Fruit fly (Drosophila melanogaster) whole organism, prepupa: ENCODE results near the gene bb8.

ENCODE experiments used
- Blimp-1 ChIP-seq: fragments of 200-800 bp; sonication (Bioruptor generic); optimal IDR thresholded peaks from 3 replicates; lab custom pipeline; 2017; ENCODE audit warnings: missing biosample characterization, missing genetic modification characterization, mild to moderate bottlenecking, moderate library complexity, missing genetic modification reagents
- CG10631 ChIP-seq: fragments of 200-800 bp; sonication (Bioruptor generic); optimal IDR thresholded peaks from 2 replicates; lab custom pipeline; 2016; ENCODE audit warnings: missing biosample characterization, missing genetic modification characterization
- CG10669 ChIP-seq: fragments of 200-800 bp; sonication (Bioruptor generic); optimal IDR thresholded peaks from 3 replicates; lab custom pipeline; 2018; ENCODE audit warnings: missing biosample characterization, mild to moderate bottlenecking, missing genetic modification characterization, moderate library complexity
- CG11762 ChIP-seq: fragments of 200-800 bp; sonication (Bioruptor generic); optimal IDR thresholded peaks from 3 replicates; lab custom pipeline; 2016; ENCODE audit warnings: missing biosample characterization, missing genetic modification characterization; ENCODE audit not compliant: insufficient read depth
- CG11902 ChIP-seq: fragments of 200-800 bp; sonication (Bioruptor generic); optimal IDR thresholded peaks from 3 replicates; lab custom pipeline; 2016; ENCODE audit warnings: missing biosample characterization, missing genetic modification characterization
- CG15336 ChIP-seq: fragments of 200-800 bp; sonication (Bioruptor generic); IDR thresholded peaks from 2 replicates; pipeline ENCODE4 v1.3.6; 2022; ENCODE audit warnings: missing biosample characterization, missing genetic modification characterization
- CG16779 ChIP-seq: fragments of 200-800 bp; sonication (Bioruptor generic); optimal IDR thresholded peaks from 3 replicates; lab custom pipeline; 2017; ENCODE audit warnings: missing biosample characterization, mild to moderate bottlenecking, missing genetic modification characterization
- CG31627 ChIP-seq: fragments of 200-800 bp; sonication (Bioruptor generic); optimal IDR thresholded peaks from 3 replicates; lab custom pipeline; 2016; ENCODE audit warnings: missing biosample characterization, missing genetic modification characterization
- CG32006 ChIP-seq: fragments of 200-800 bp; sonication (Bioruptor generic); optimal IDR thresholded peaks from 3 replicates; lab custom pipeline; 2017; ENCODE audit warnings: missing biosample characterization, mild to moderate bottlenecking, missing genetic modification characterization
- CG3919 ChIP-seq: fragments of 200-800 bp; sonication (Bioruptor generic); optimal IDR thresholded peaks from 3 replicates; lab custom pipeline; 2016; ENCODE audit warnings: missing biosample characterization, missing genetic modification characterization
- CG4318 ChIP-seq: fragments of 200-800 bp; sonication (Bioruptor generic); optimal IDR thresholded peaks from 3 replicates; lab custom pipeline; 2017; ENCODE audit warnings: missing biosample characterization, mild to moderate bottlenecking, missing genetic modification characterization
- CG6163 ChIP-seq: fragments of 200-800 bp; sonication (Bioruptor generic); IDR thresholded peaks from 3 replicates; pipeline ENCODE4 v1.3.6; 2022; ENCODE audit warnings: missing biosample characterization, missing genetic modification characterization
- CG6276 ChIP-seq: fragments of 200-800 bp; sonication (Bioruptor generic); optimal IDR thresholded peaks from 2 replicates; lab custom pipeline; 2017; ENCODE audit warnings: missing biosample characterization, mild to moderate bottlenecking, missing genetic modification characterization
- CG6792 ChIP-seq: fragments of 200-800 bp; sonication (Bioruptor generic); optimal IDR thresholded peaks from 3 replicates; lab custom pipeline; 2016; ENCODE audit warnings: missing biosample characterization, missing genetic modification characterization
- CG6808 ChIP-seq: fragments of 200-800 bp; sonication (Bioruptor generic); optimal IDR thresholded peaks from 3 replicates; lab custom pipeline; 2017; ENCODE audit warnings: missing biosample characterization, missing genetic modification characterization, mild to moderate bottlenecking, moderate library complexity, missing genetic modification reagents
- CG6854 ChIP-seq: fragments of 200-800 bp; sonication (Bioruptor generic); optimal IDR thresholded peaks from 2 replicates; lab custom pipeline; 2017; ENCODE audit warnings: missing biosample characterization, mild to moderate bottlenecking, missing genetic modification characterization
- CG7368 ChIP-seq: fragments of 200-800 bp; sonication (Bioruptor generic); optimal IDR thresholded peaks from 3 replicates; lab custom pipeline; 2016; ENCODE audit warnings: missing biosample characterization, missing genetic modification characterization
- CG8319 ChIP-seq: fragments of 200-800 bp; sonication (Bioruptor generic); optimal IDR thresholded peaks from 3 replicates; lab custom pipeline; 2016; ENCODE audit warnings: missing biosample characterization, missing genetic modification characterization
- CG8632 ChIP-seq: fragments of 200-800 bp; sonication (Bioruptor generic); optimal IDR thresholded peaks from 3 replicates; lab custom pipeline; 2016; ENCODE audit warnings: missing biosample characterization, missing genetic modification characterization
- CG9139 ChIP-seq: fragments of 200-800 bp; sonication (Bioruptor generic); optimal IDR thresholded peaks from 3 replicates; lab custom pipeline; 2017; ENCODE audit warnings: missing biosample characterization, mild to moderate bottlenecking, missing genetic modification characterization
- Eip75B ChIP-seq: fragments of 200-800 bp; sonication (Bioruptor generic); optimal IDR thresholded peaks from 3 replicates; lab custom pipeline; 2016; ENCODE audit warnings: missing biosample characterization, missing genetic modification characterization
- Eip78C ChIP-seq: fragments of 200-800 bp; sonication (Bioruptor generic); peaks from one replicate; lab custom pipeline; 2016; ENCODE audit warnings: missing biosample characterization, missing genetic modification characterization
- Eip93F ChIP-seq: fragments of 200-800 bp; sonication (Bioruptor generic); optimal IDR thresholded peaks from 2 replicates; lab custom pipeline; 2016; ENCODE audit warnings: missing biosample characterization, mild to moderate bottlenecking, missing genetic modification characterization
- Ets21C ChIP-seq: fragments of 200-800 bp; sonication (Bioruptor generic); optimal IDR thresholded peaks from 3 replicates; lab custom pipeline; 2016; ENCODE audit warnings: missing biosample characterization, missing genetic modification characterization
- Ets96B ChIP-seq: fragments of 200-800 bp; optimal IDR thresholded peaks from 2 replicates; lab custom pipeline; 2019; ENCODE audit warnings: missing biosample characterization, mild to moderate bottlenecking, missing genetic modification characterization, moderate library complexity
- Gug ChIP-seq: fragments of 200-800 bp; sonication (Bioruptor generic); IDR thresholded peaks from 2 replicates; pipeline ENCODE4 v1.3.6; 2022; ENCODE audit warnings: missing biosample characterization, missing genetic modification characterization
- Hr38 ChIP-seq: sonication (Bioruptor generic); optimal IDR thresholded peaks from 2 replicates; lab custom pipeline; 2016; ENCODE audit warnings: missing biosample characterization, missing genetic modification characterization
- Hr39 ChIP-seq: fragments of 200-800 bp; sonication (Bioruptor generic); optimal IDR thresholded peaks from 2 replicates; lab custom pipeline; 2016; ENCODE audit warnings: missing biosample characterization, missing genetic modification characterization
- Hr4 ChIP-seq: fragments of 200-800 bp; sonication (Bioruptor generic); optimal IDR thresholded peaks from 3 replicates; lab custom pipeline; 2016; ENCODE audit warnings: missing biosample characterization, missing genetic modification characterization
- Met ChIP-seq: fragments of 200-800 bp; sonication (Bioruptor generic); optimal IDR thresholded peaks from 3 replicates; lab custom pipeline; 2016; ENCODE audit warnings: missing biosample characterization, missing genetic modification characterization
- OdsH ChIP-seq: fragments of 200-800 bp; sonication (Bioruptor generic); optimal IDR thresholded peaks from 3 replicates; lab custom pipeline; 2016; ENCODE audit warnings: missing biosample characterization, missing genetic modification characterization
- Smox ChIP-seq: fragments of 200-800 bp; sonication (Bioruptor generic); optimal IDR thresholded peaks from 3 replicates; lab custom pipeline; 2016; ENCODE audit warnings: missing biosample characterization, missing genetic modification characterization
- Sox102F ChIP-seq: fragments of 200-800 bp; sonication (Bioruptor generic); optimal IDR thresholded peaks from 2 replicates; lab custom pipeline; 2016; ENCODE audit warnings: missing biosample characterization, mild to moderate bottlenecking, missing genetic modification characterization
- Sox14 ChIP-seq: fragments of 200-800 bp; sonication (Bioruptor generic); optimal IDR thresholded peaks from 3 replicates; lab custom pipeline; 2016; ENCODE audit warnings: missing biosample characterization, missing genetic modification characterization
- Sox15 ChIP-seq: fragments of 200-800 bp; sonication (Bioruptor generic); optimal IDR thresholded peaks from 3 replicates; lab custom pipeline; 2016; ENCODE audit warnings: missing biosample characterization, missing genetic modification characterization
- achi ChIP-seq: fragments of 200-800 bp; sonication (Bioruptor generic); optimal IDR thresholded peaks from 3 replicates; lab custom pipeline; 2016; ENCODE audit warnings: missing biosample characterization, missing genetic modification characterization
- acj6 ChIP-seq: fragments of 200-800 bp; sonication (Bioruptor generic); optimal IDR thresholded peaks from 3 replicates; lab custom pipeline; 2016; ENCODE audit warnings: missing biosample characterization, missing genetic modification characterization
- cyc ChIP-seq: fragments of 200-800 bp; sonication (Bioruptor generic); optimal IDR thresholded peaks from 3 replicates; lab custom pipeline; 2016; ENCODE audit warnings: missing biosample characterization, missing genetic modification characterization
- dac ChIP-seq: fragments of 200-800 bp; sonication (Bioruptor generic); optimal IDR thresholded peaks from 2 replicates; lab custom pipeline; 2017; ENCODE audit warnings: missing biosample characterization, mild to moderate bottlenecking, missing genetic modification characterization
- dsx ChIP-seq: fragments of 200-800 bp; optimal IDR thresholded peaks from 3 replicates; lab custom pipeline; 2019; ENCODE audit warnings: missing biosample characterization, mild to moderate bottlenecking, missing genetic modification characterization, moderate library complexity; ENCODE audit not compliant: poor library complexity, severe bottlenecking
- eg ChIP-seq: fragments of 200-800 bp; sonication (Bioruptor generic); IDR thresholded peaks from 3 replicates; pipeline ENCODE4 v1.3.6; 2022; ENCODE audit warnings: missing biosample characterization, missing genetic modification characterization
- esn ChIP-seq: fragments of 200-800 bp; sonication (Bioruptor generic); optimal IDR thresholded peaks from 2 replicates; lab custom pipeline; 2016; ENCODE audit warnings: missing biosample characterization, mild to moderate bottlenecking, missing genetic modification characterization, moderate library complexity
- fd59A ChIP-seq: fragments of 200-800 bp; sonication (Bioruptor generic); optimal IDR thresholded peaks from 2 replicates; lab custom pipeline; 2017; ENCODE audit warnings: missing biosample characterization, mild to moderate bottlenecking, missing genetic modification characterization, missing genetic modification reagents
- fkh ChIP-seq: fragments of 200-800 bp; sonication (Bioruptor generic); optimal IDR thresholded peaks from 3 replicates; lab custom pipeline; 2017; ENCODE audit warnings: missing biosample characterization, mild to moderate bottlenecking, missing genetic modification characterization, moderate library complexity
- lz ChIP-seq: fragments of 200-800 bp; sonication (Bioruptor generic); optimal IDR thresholded peaks from 3 replicates; lab custom pipeline; 2016; ENCODE audit warnings: missing biosample characterization, missing genetic modification characterization
- net ChIP-seq: fragments of 200-800 bp; sonication (Bioruptor generic); optimal IDR thresholded peaks from 3 replicates; lab custom pipeline; 2016; ENCODE audit warnings: missing biosample characterization, missing genetic modification characterization
- pdm3 ChIP-seq: fragments of 200-800 bp; sonication (Bioruptor generic); optimal IDR thresholded peaks from 3 replicates; lab custom pipeline; 2016; ENCODE audit warnings: missing biosample characterization, missing genetic modification characterization
- salr ChIP-seq, 2 experiments: fragments of 200-800 bp; sonication (Bioruptor generic); optimal IDR thresholded peaks; 3 replicates each; lab custom pipeline; 2016 to 2018; ENCODE audit warnings: missing biosample characterization in 2 of 2, missing genetic modification characterization in 2 of 2, mild to moderate bottlenecking in 1 of 2
- spab ChIP-seq: fragments of 200-800 bp; sonication (Bioruptor generic); optimal IDR thresholded peaks from 2 replicates; lab custom pipeline; 2017; ENCODE audit warnings: missing biosample characterization, mild to moderate bottlenecking, missing genetic modification characterization, missing genetic modification reagents
- svp ChIP-seq: fragments of 200-800 bp; sonication (Bioruptor generic); peaks from one replicate; lab custom pipeline; 2016; ENCODE audit warnings: missing biosample characterization, missing genetic modification characterization
- topi ChIP-seq: fragments of 200-800 bp; sonication (Bioruptor generic); optimal IDR thresholded peaks from 3 replicates; lab custom pipeline; 2016; ENCODE audit warnings: missing biosample characterization, missing genetic modification characterization
- vri ChIP-seq: fragments of 200-800 bp; sonication (Bioruptor generic); optimal IDR thresholded peaks from 3 replicates; lab custom pipeline; 2016; ENCODE audit warnings: missing biosample characterization, mild to moderate bottlenecking, missing genetic modification characterization

bb8 gene

DNA sequence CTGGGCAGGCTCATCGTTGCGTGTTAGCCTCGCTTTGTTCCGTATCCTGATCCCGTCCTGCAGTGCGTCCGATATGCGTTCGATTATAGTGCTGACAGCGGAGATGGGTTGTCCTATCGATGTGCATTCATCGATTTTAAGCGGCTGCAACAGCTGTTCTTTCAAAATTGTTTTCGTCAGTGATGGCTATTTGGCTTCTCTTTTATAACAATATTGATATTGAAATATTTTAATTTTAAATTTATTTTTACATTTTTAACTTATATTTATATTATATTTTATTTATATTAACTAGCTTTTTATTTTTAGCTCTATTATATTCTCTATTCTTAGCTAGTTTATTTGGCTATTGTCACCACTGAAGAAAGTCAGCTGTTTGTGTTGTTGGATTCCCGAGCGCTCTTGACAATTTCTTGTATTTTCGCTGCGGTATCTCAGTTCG is 32.0 kb downstream of the bb8 start, which contains the start of the genes wda and Pex11c:
wda (minus strand) TSS at position 102 of the 442 bp plus-strand sequence.
Pex11c (plus strand) TSS at position 380 of the 442 bp plus-strand sequence.
- TF ChIP-seq Sox14: peak; percentile 41
- TF ChIP-seq CG6276 (GFP tag; lab: Kevin White, UChicago): peak; percentile 55
- peak; percentile 54 for TF ChIP-seq fkh (GFP tag; lab: Kevin White, UChicago)
- TF ChIP-seq OdsH (GFP tag; lab: Kevin White, UChicago): peak; percentile 80
- no peak for TF ChIP-seq Smox
- no peak; the same call in 2 of the 3 replicates for TF ChIP-seq eg
- peak; percentile 26 for TF ChIP-seq CG6808 (GFP tag; lab: Kevin White, UChicago)
- TF ChIP-seq CG4318 (GFP tag; lab: Kevin White, UChicago): peak; percentile 56
- peak; percentile 58 for TF ChIP-seq Sox102F (GFP tag; lab: Kevin White, UChicago)
- peak; percentile 0 for TF ChIP-seq fd59A (GFP tag; lab: Kevin White, UChicago)
- peak; percentile 65 for TF ChIP-seq net
- peak; percentile 53 for TF ChIP-seq pdm3
- TF ChIP-seq Hr39 (GFP tag; lab: Kevin White, UChicago): peak; percentile 56
- TF ChIP-seq esn: peak; percentile 78
- TF ChIP-seq CG6792 (GFP tag; lab: Kevin White, UChicago): peak; percentile 78
- peak; percentile 67 for TF ChIP-seq vri (GFP tag; lab: Kevin White, UChicago)
- peak; percentile 39 for TF ChIP-seq topi
- no peak for TF ChIP-seq Blimp-1 (GFP tag; lab: Kevin White, UChicago)
- no peak; the same call in none of the 2 replicates for TF ChIP-seq Gug (GFP tag; lab: Robert Waterston, UW)
- TF ChIP-seq CG32006 (GFP tag; lab: Kevin White, UChicago): peak; percentile 86
- peak; percentile 2 to 68 for TF ChIP-seq salr (GFP tag; optimal IDR thresholded peaks at IDR 0.05; lab: Kevin White, UChicago)
- peak; percentile 12 for TF ChIP-seq Eip75B
- TF ChIP-seq lz (GFP tag; lab: Kevin White, UChicago): peak; percentile 74
- peak; percentile 82 for TF ChIP-seq CG8632 (GFP tag; lab: Kevin White, UChicago)
- peak; percentile 63 for TF ChIP-seq Eip93F (GFP tag; lab: Kevin White, UChicago)
- peak; percentile 30 for TF ChIP-seq spab
- no peak for TF ChIP-seq svp (GFP tag; lab: Kevin White, UChicago)
- TF ChIP-seq CG6854: no peak
- peak; percentile 87 for TF ChIP-seq CG10631 (GFP tag; lab: Kevin White, UChicago)
- TF ChIP-seq Hr4 (GFP tag; lab: Kevin White, UChicago): peak; percentile 57
- peak; percentile 83 for TF ChIP-seq Eip78C (GFP tag; lab: Kevin White, UChicago)
- peak; percentile 27 for TF ChIP-seq CG11762 (GFP tag; lab: Kevin White, UChicago)
- TF ChIP-seq CG15336 (GFP tag; lab: Robert Waterston, UW): peak; percentile 69
- TF ChIP-seq Met (GFP tag; lab: Kevin White, UChicago): peak; percentile 53
- TF ChIP-seq CG11902 (GFP tag; lab: Kevin White, UChicago): peak; percentile 16
- TF ChIP-seq Hr38 (GFP tag; lab: Kevin White, UChicago): no peak
- TF ChIP-seq dsx (GFP tag; lab: Kevin White, UChicago): peak; percentile 78
- TF ChIP-seq CG9139 (GFP tag; lab: Kevin White, UChicago): no peak
- peak; percentile 86 for TF ChIP-seq achi (GFP tag; lab: Kevin White, UChicago)
- TF ChIP-seq cyc (GFP tag; lab: Kevin White, UChicago): peak; percentile 33
- TF ChIP-seq Ets21C: no peak
- no peak for TF ChIP-seq CG16779 (tag; lab: Kevin White, UChicago)
- peak; percentile 42 for TF ChIP-seq CG8319 (GFP tag; lab: Kevin White, UChicago)
- peak; percentile 49 for TF ChIP-seq CG31627 (GFP tag; lab: Kevin White, UChicago)
- TF ChIP-seq acj6 (GFP tag; lab: Kevin White, UChicago): peak; percentile 85
- TF ChIP-seq Sox15 (GFP tag; lab: Kevin White, UChicago): peak; percentile 67
- TF ChIP-seq CG10669 (GFP tag; lab: Kevin White, UChicago): peak; percentile 54
- TF ChIP-seq Ets96B: peak; percentile 84
- peak; percentile 59 for TF ChIP-seq CG3919 (GFP tag; lab: Kevin White, UChicago)
- TF ChIP-seq CG6163 (GFP tag; lab: Robert Waterston, UW): no peak
- TF ChIP-seq dac: peak; percentile 76
- TF ChIP-seq CG7368 (GFP tag; lab: Kevin White, UChicago): peak; percentile 28
